Fruit fly (Drosophila melanogaster) whole organism, embryonic: ENCODE results near the gene CG31381.

ENCODE experiments used
- Awh ChIP-seq: fragments of 200-800 bp; sonication (Bioruptor generic); IDR thresholded peaks from 2 replicates; pipeline ENCODE4, ENCODE4 v1.3.6; 2022; ENCODE audit warnings: missing biosample characterization, missing genetic modification characterization
- B-H1 ChIP-seq: fragments of 200-800 bp; sonication (Bioruptor generic); IDR thresholded peaks from 3 replicates; pipeline ENCODE4 v1.3.6; 2022; ENCODE audit warnings: missing biosample characterization, missing genetic modification characterization
- Bdp1 ChIP-seq: fragments of 200-800 bp; sonication (Bioruptor generic); optimal IDR thresholded peaks from 3 replicates; lab custom pipeline; 2016; ENCODE audit warnings: missing biosample characterization, missing genetic modification characterization
- CG11560 ChIP-seq: fragments of 200-800 bp; sonication (Bioruptor generic); IDR thresholded peaks from 3 replicates; pipeline ENCODE4 v1.3.6; 2022; ENCODE audit warnings: missing biosample characterization, missing genetic modification characterization
- CG12769 ChIP-seq: fragments of 200-800 bp; sonication (Bioruptor generic); optimal IDR thresholded peaks from 2 replicates; lab custom pipeline; 2019; ENCODE audit warnings: missing biosample characterization, mild to moderate bottlenecking, missing genetic modification characterization, moderate library complexity
- CG13287 ChIP-seq: fragments of 200-800 bp; sonication (Bioruptor generic); IDR thresholded peaks from 2 replicates; pipeline ENCODE4 v1.3.6; 2022; ENCODE audit warnings: missing biosample characterization, missing genetic modification characterization; ENCODE audit not compliant: partially characterized antibody
- CG13424 ChIP-seq: fragments of 200-800 bp; sonication (Bioruptor generic); optimal IDR thresholded peaks from 2 replicates; lab custom pipeline; 2019; ENCODE audit warnings: missing biosample characterization, mild to moderate bottlenecking, missing genetic modification characterization, moderate library complexity
- CG13894 ChIP-seq: fragments of 200-800 bp; sonication (Bioruptor generic); optimal IDR thresholded peaks from 3 replicates; lab custom pipeline; 2018; ENCODE audit warnings: missing biosample characterization, mild to moderate bottlenecking, missing genetic modification characterization, moderate library complexity
- CG15073 ChIP-seq: fragments of 200-800 bp; sonication (Bioruptor generic); optimal IDR thresholded peaks from 2 replicates; lab custom pipeline; 2016; ENCODE audit warnings: missing biosample characterization, missing genetic modification characterization
- CG1603 ChIP-seq: fragments of 200-800 bp; sonication (Bioruptor generic); optimal IDR thresholded peaks from 2 replicates; lab custom pipeline; 2019; ENCODE audit warnings: missing biosample characterization, mild to moderate bottlenecking, missing genetic modification characterization, moderate library complexity
- CG1792 ChIP-seq: fragments of 200-800 bp; sonication (Bioruptor generic); optimal IDR thresholded peaks from 2 replicates; lab custom pipeline; 2016; ENCODE audit warnings: missing biosample characterization, missing genetic modification characterization
- CG18599 ChIP-seq: fragments of 200-800 bp; sonication (Bioruptor generic); optimal IDR thresholded peaks from 3 replicates; lab custom pipeline; 2017; ENCODE audit warnings: missing biosample characterization, missing genetic modification characterization, mild to moderate bottlenecking, moderate library complexity, missing genetic modification reagents
- CG2116 ChIP-seq: fragments of 200-800 bp; sonication (Bioruptor generic); optimal IDR thresholded peaks from 3 replicates; lab custom pipeline; 2018; ENCODE audit warnings: missing biosample characterization, mild to moderate bottlenecking, missing genetic modification characterization
- CG2129 ChIP-seq: fragments of 200-800 bp; sonication (Bioruptor generic); IDR thresholded peaks from 2 replicates; pipeline ENCODE4 v1.3.6; 2022; ENCODE audit warnings: missing biosample characterization, missing genetic modification characterization; ENCODE audit not compliant: partially characterized antibody
- CG3065 ChIP-seq: fragments of 200-800 bp; sonication (Bioruptor generic); optimal IDR thresholded peaks from 2 replicates; lab custom pipeline; 2016; ENCODE audit warnings: missing biosample characterization, missing genetic modification characterization
- CG6272 ChIP-seq: fragments of 200-800 bp; sonication (Bioruptor generic); IDR thresholded peaks from 2 replicates; pipeline ENCODE4 v1.3.6; 2022; ENCODE audit warnings: missing biosample characterization, missing genetic modification characterization
- CG6765 ChIP-seq: fragments of 200-800 bp; sonication (Bioruptor generic); optimal IDR thresholded peaks from 3 replicates; lab custom pipeline; 2017; ENCODE audit warnings: missing biosample characterization, mild to moderate bottlenecking, missing genetic modification characterization
- CG6854 ChIP-seq: fragments of 200-800 bp; sonication (Bioruptor generic); optimal IDR thresholded peaks from 3 replicates; lab custom pipeline; 2017; ENCODE audit warnings: missing biosample characterization, mild to moderate bottlenecking, missing genetic modification characterization
- CG8281 ChIP-seq: fragments of 200-800 bp; sonication (Bioruptor generic); optimal IDR thresholded peaks from 2 replicates; lab custom pipeline; 2018; ENCODE audit warnings: missing biosample characterization, mild to moderate bottlenecking, missing genetic modification characterization, moderate library complexity
- CG8290 ChIP-seq, 3 experiments: fragments of 200-800 bp; sonication (Bioruptor generic); optimal IDR thresholded peaks; 2 replicates each; lab custom pipeline; 2016 to 2019; ENCODE audit warnings: missing biosample characterization in 3 of 3, missing genetic modification characterization in 3 of 3, mild to moderate bottlenecking in 2 of 3, moderate library complexity in 1 of 3
- CG8924 ChIP-seq: fragments of 200-800 bp; optimal IDR thresholded peaks from 3 replicates; lab custom pipeline; 2019; ENCODE audit warnings: missing biosample characterization, mild to moderate bottlenecking, missing genetic modification characterization, moderate library complexity
- CG8944 ChIP-seq: fragments of 200-800 bp; sonication (Bioruptor generic); optimal IDR thresholded peaks from 3 replicates; lab custom pipeline; 2016; ENCODE audit warnings: missing biosample characterization, missing genetic modification characterization
- CG9797 ChIP-seq: fragments of 200-800 bp; sonication (Bioruptor generic); optimal IDR thresholded peaks from 3 replicates; lab custom pipeline; 2018; ENCODE audit warnings: missing biosample characterization, mild to moderate bottlenecking, missing genetic modification characterization
- Camta ChIP-seq: fragments of 200-800 bp; sonication (Bioruptor generic); optimal IDR thresholded peaks from 2 replicates; lab custom pipeline; 2016; ENCODE audit warnings: missing biosample characterization, missing genetic modification characterization
- D19A ChIP-seq: fragments of 200-800 bp; optimal IDR thresholded peaks from 3 replicates; lab custom pipeline; 2019; ENCODE audit warnings: missing biosample characterization, mild to moderate bottlenecking, missing genetic modification characterization, moderate library complexity
- Deaf1 ChIP-seq: fragments of 200-800 bp; optimal IDR thresholded peaks from 3 replicates; lab custom pipeline; 2019; ENCODE audit warnings: missing biosample characterization, mild to moderate bottlenecking, missing genetic modification characterization, moderate library complexity
- HHEX ChIP-seq: fragments of 200-800 bp; sonication (Bioruptor generic); optimal IDR thresholded peaks from 3 replicates; lab custom pipeline; 2017; ENCODE audit warnings: missing biosample characterization, mild to moderate bottlenecking, missing genetic modification characterization, missing genetic modification reagents
- Kr ChIP-seq: fragments of 200-800 bp; sonication (Bioruptor generic); optimal IDR thresholded peaks from 2 replicates; lab custom pipeline; 2017; ENCODE audit warnings: missing biosample characterization, mild to moderate bottlenecking, missing genetic modification characterization
- Nf-YC ChIP-seq: fragments of 200-800 bp; optimal IDR thresholded peaks from 3 replicates; lab custom pipeline; 2019; ENCODE audit warnings: missing biosample characterization, mild to moderate bottlenecking, missing genetic modification characterization, moderate library complexity
- Optix ChIP-seq: fragments of 200-800 bp; sonication (Bioruptor generic); IDR thresholded peaks from 3 replicates; pipeline ENCODE4 v1.3.6; 2022; ENCODE audit warnings: missing biosample characterization, missing genetic modification characterization
- Ptx1 ChIP-seq: fragments of 200-800 bp; sonication (Bioruptor generic); IDR thresholded peaks from 2 replicates; pipeline ENCODE4 v1.3.6; 2022; ENCODE audit warnings: missing biosample characterization, missing genetic modification characterization
- Taf1 ChIP-seq: fragments of 200-800 bp; sonication (Bioruptor generic); IDR thresholded peaks from 2 replicates; pipeline ENCODE4 v1.3.6; 2022; ENCODE audit warnings: missing biosample characterization, missing genetic modification characterization
- cato ChIP-seq: fragments of 200-800 bp; sonication (Bioruptor generic); optimal IDR thresholded peaks from 2 replicates; lab custom pipeline; 2016; ENCODE audit warnings: missing biosample characterization, missing genetic modification characterization, borderline replicate concordance
- crol ChIP-seq: fragments of 200-800 bp; sonication (Bioruptor generic); IDR thresholded peaks from 2 replicates; pipeline ENCODE4 v1.3.6; 2022; ENCODE audit warnings: missing biosample characterization, missing genetic modification characterization
- dati ChIP-seq: fragments of 200-800 bp; sonication (Bioruptor generic); IDR thresholded peaks from 2 replicates; pipeline ENCODE4 v1.3.6; 2022; ENCODE audit warnings: missing biosample characterization, missing genetic modification characterization
- esg ChIP-seq: fragments of 200-800 bp; sonication (Bioruptor generic); conservative IDR thresholded peaks from 2 replicates; pipeline ENCODE4 v1.3.6; 2022; ENCODE audit warnings: missing biosample characterization, missing genetic modification characterization
- fd3F ChIP-seq: fragments of 200-800 bp; sonication (Bioruptor generic); optimal IDR thresholded peaks from 2 replicates; lab custom pipeline; 2018; ENCODE audit warnings: missing biosample characterization, mild to moderate bottlenecking, missing genetic modification characterization, moderate library complexity
- fu2 ChIP-seq: fragments of 200-800 bp; sonication (Bioruptor generic); optimal IDR thresholded peaks from 2 replicates; lab custom pipeline; 2016; ENCODE audit warnings: missing biosample characterization, missing genetic modification characterization
- lmd ChIP-seq: fragments of 200-800 bp; sonication (Bioruptor generic); IDR thresholded peaks from 2 replicates; pipeline ENCODE4 v1.3.6; 2022; ENCODE audit warnings: missing biosample characterization, missing genetic modification characterization
- luna ChIP-seq: fragments of 200-800 bp; sonication (Bioruptor generic); optimal IDR thresholded peaks from 2 replicates; lab custom pipeline; 2016; ENCODE audit warnings: missing biosample characterization, missing genetic modification characterization
- mirr ChIP-seq: fragments of 200-800 bp; sonication (Bioruptor generic); optimal IDR thresholded peaks from 3 replicates; lab custom pipeline; 2018; ENCODE audit warnings: missing biosample characterization, mild to moderate bottlenecking, missing genetic modification characterization
- otp ChIP-seq: fragments of 200-800 bp; sonication (Bioruptor generic); IDR thresholded peaks from 3 replicates; pipeline ENCODE4, ENCODE4 v1.3.6; 2022; ENCODE audit warnings: missing biosample characterization, missing genetic modification characterization
- repo ChIP-seq: fragments of 200-800 bp; sonication (Bioruptor generic); optimal IDR thresholded peaks from 2 replicates; lab custom pipeline; 2016; ENCODE audit warnings: missing biosample characterization, missing genetic modification characterization
- salm ChIP-seq: fragments of 200-800 bp; sonication (Bioruptor generic); optimal IDR thresholded peaks from 2 replicates; lab custom pipeline; 2018; ENCODE audit warnings: missing biosample characterization, mild to moderate bottlenecking, missing genetic modification characterization
- shn ChIP-seq: fragments of 200-800 bp; sonication (Bioruptor generic); optimal IDR thresholded peaks from 3 replicates; lab custom pipeline; 2016; ENCODE audit warnings: missing biosample characterization, missing genetic modification characterization
- stwl ChIP-seq: fragments of 200-800 bp; sonication (Bioruptor generic); optimal IDR thresholded peaks from 3 replicates; lab custom pipeline; 2018; ENCODE audit warnings: missing biosample characterization, mild to moderate bottlenecking, missing genetic modification characterization, moderate library complexity
- toy ChIP-seq: fragments of 200-800 bp; sonication (Bioruptor generic); IDR thresholded peaks from 2 replicates; pipeline ENCODE4 v1.3.6; 2022; ENCODE audit warnings: missing biosample characterization, missing genetic modification characterization
- trem ChIP-seq: fragments of 200-800 bp; optimal IDR thresholded peaks from 3 replicates; lab custom pipeline; 2019; ENCODE audit warnings: missing biosample characterization, mild to moderate bottlenecking, missing genetic modification characterization, moderate library complexity
- vfl ChIP-seq: fragments of 200-800 bp; sonication (Bioruptor generic); optimal IDR thresholded peaks from 2 replicates; lab custom pipeline; 2016; ENCODE audit warnings: missing biosample characterization, missing genetic modification characterization
- wek ChIP-seq: fragments of 200-800 bp; sonication (Bioruptor generic); optimal IDR thresholded peaks from 3 replicates; lab custom pipeline; 2018; ENCODE audit warnings: missing biosample characterization, mild to moderate bottlenecking, missing genetic modification characterization, moderate library complexity

The CG31381 gene

dm6 chr3R:24893320-24893955 lies 16.6 kb downstream of the CG31381 start (continued):
- peak; percentile 64 for TF ChIP-seq esg (GFP tag; lab: Robert Waterston, UW)
- TF ChIP-seq fd3F = peak; percentile 45
- TF ChIP-seq luna (GFP tag; lab: Kevin White, UChicago) = no peak
- TF ChIP-seq CG1792 = no peak
- TF ChIP-seq CG3065 (GFP tag; lab: Kevin White, UChicago) = no peak
- TF ChIP-seq dati (GFP tag; lab: Robert Waterston, UW) = no peak
- TF ChIP-seq CG9797 (GFP tag; lab: Kevin White, UChicago) = no peak
- TF ChIP-seq otp (GFP tag; lab: Robert Waterston, UW) = no peak
- no peak for TF ChIP-seq wek
- 0 out of 3 replicates have a peak, but pooled peaks have one; percentile 42 for TF ChIP-seq CG11560 (tag; lab: Robert Waterston, UW)
- TF ChIP-seq CG8290 (GFP tag; optimal IDR thresholded peaks at IDR 0.05; lab: Kevin White, UChicago) = peak; percentile 62
- no peak for TF ChIP-seq CG8290 (tag; optimal IDR thresholded peaks at IDR 0.05; lab: Kevin White, UChicago)
- TF ChIP-seq HHEX (GFP tag; lab: Kevin White, UChicago) = peak; percentile 73
- TF ChIP-seq salm = peak; percentile 79
- no peak for TF ChIP-seq repo
- TF ChIP-seq CG1603 (tag; lab: Kevin White, UChicago) = no peak
- TF ChIP-seq Awh (GFP tag; lab: Robert Waterston, UW) = peak; percentile 36; the same call in 1 of the 2 replicates
- peak; percentile 78 for TF ChIP-seq lmd (GFP tag; lab: Robert Waterston, UW)
- peak; percentile 29 for TF ChIP-seq CG2116 (GFP tag; lab: Kevin White, UChicago)
- no peak for TF ChIP-seq fu2 (GFP tag; lab: Kevin White, UChicago)
- TF ChIP-seq crol = peak; percentile 66
- peak; percentile 68 for TF ChIP-seq Nf-YC (tag; lab: Kevin White, UChicago)
- TF ChIP-seq Bdp1 (GFP tag; lab: Kevin White, UChicago) = no peak
- peak; percentile 90 for TF ChIP-seq trem
- no peak for TF ChIP-seq Camta (GFP tag; lab: Kevin White, UChicago)
- no peak for TF ChIP-seq vfl (GFP tag; lab: Kevin White, UChicago)
- TF ChIP-seq CG18599 (GFP tag; lab: Kevin White, UChicago) = peak; percentile 60
- no peak for TF ChIP-seq shn (GFP tag; lab: Kevin White, UChicago)
- TF ChIP-seq CG2129 (GFP tag; lab: Robert Waterston, UW) = no peak
- peak; percentile 88 for TF ChIP-seq CG13424 (tag; lab: Kevin White, UChicago)
- no peak for TF ChIP-seq CG13287 (GFP tag; lab: Robert Waterston, UW)
- peak; percentile 87 for TF ChIP-seq D19A (tag; lab: Kevin White, UChicago)
- no peak for TF ChIP-seq Optix (GFP tag; lab: Robert Waterston, UW)
- TF ChIP-seq CG15073 (GFP tag; lab: Kevin White, UChicago) = no peak
- no peak for TF ChIP-seq Taf1 (GFP tag; lab: Robert Waterston, UW)
- TF ChIP-seq mirr (GFP tag; lab: Kevin White, UChicago) = no peak
- TF ChIP-seq CG6272 (GFP tag; lab: Robert Waterston, UW) = no peak
- TF ChIP-seq Kr (GFP tag; lab: Kevin White, UChicago) = no peak
- TF ChIP-seq CG6765 (GFP tag; lab: Kevin White, UChicago) = peak; percentile 40
- peak; percentile 35 for TF ChIP-seq cato
- peak; percentile 58 for TF ChIP-seq CG8281
- peak; percentile 82 for TF ChIP-seq Ptx1 (GFP tag; lab: Robert Waterston, UW)
- TF ChIP-seq CG13894 (tag; lab: Kevin White, UChicago) = no peak
- TF ChIP-seq CG12769 = no peak
- TF ChIP-seq CG6854 (GFP tag; lab: Kevin White, UChicago) = peak; percentile 62
- peak; percentile 69 for TF ChIP-seq Deaf1
- no peak for TF ChIP-seq toy (GFP tag; lab: Robert Waterston, UW)
- TF ChIP-seq B-H1 = peak; percentile 39; the same call in 2 of the 3 replicates
- peak; percentile 94 for TF ChIP-seq CG8924
- no peak for TF ChIP-seq CG8944
- TF ChIP-seq stwl (tag; lab: Kevin White, UChicago) = no peak
